Fruit fly (Drosophila melanogaster) whole organism, wandering third instar larva: ENCODE results near the gene B9d1.

Experiments
- CG32264 ChIP-seq: fragments of 200-800 bp; sonication (Bioruptor generic); optimal IDR thresholded peaks from 2 replicates; lab custom pipeline; 2016; ENCODE audit warnings: missing biosample characterization, missing genetic modification characterization
- CrebA ChIP-seq: fragments of 200-800 bp; sonication (Bioruptor generic); optimal IDR thresholded peaks from 2 replicates; lab custom pipeline; 2016; ENCODE audit warnings: missing biosample characterization, mild to moderate bottlenecking, missing genetic modification characterization, borderline replicate concordance
- Dfd ChIP-seq: fragments of >200 bp; optimal IDR thresholded peaks from 2 replicates; lab custom pipeline; 2017; ENCODE audit warnings: missing biosample characterization, missing genetic modification characterization
- Dif ChIP-seq: fragments of 200-275, 200-300 bp; sonication (Bioruptor generic); optimal IDR thresholded peaks from 2 replicates; lab custom pipeline; 2018; ENCODE audit warnings: missing biosample characterization, missing genetic modification characterization; ENCODE audit not compliant: partially characterized antibody
- N ChIP-seq: fragments of >200 bp; optimal IDR thresholded peaks from 2 replicates; lab custom pipeline; 2018; ENCODE audit warnings: missing biosample characterization, missing external identifiers, missing genetic modification characterization
- OdsH ChIP-seq: fragments of 200-800 bp; sonication (Bioruptor generic); optimal IDR thresholded peaks from 2 replicates; lab custom pipeline; 2016; ENCODE audit warnings: missing biosample characterization, mild to moderate bottlenecking, missing genetic modification characterization
- dmrt93B ChIP-seq: fragments of 200-800 bp; sonication (Bioruptor generic); optimal IDR thresholded peaks from 2 replicates; lab custom pipeline; 2018; ENCODE audit warnings: missing biosample characterization, mild to moderate bottlenecking, missing genetic modification characterization
- ey ChIP-seq: fragments of 200-800 bp; sonication (Bioruptor generic); optimal IDR thresholded peaks from 2 replicates; lab custom pipeline; 2016; ENCODE audit warnings: missing biosample characterization, missing genetic modification characterization
- lola ChIP-seq: fragments of >200 bp; optimal IDR thresholded peaks from 2 replicates; lab custom pipeline; 2017; ENCODE audit warnings: missing biosample characterization, missing genetic modification characterization
- psq ChIP-seq: fragments of 200-800 bp; sonication (Bioruptor generic); optimal IDR thresholded peaks from 3 replicates; lab custom pipeline; 2017; ENCODE audit warnings: missing biosample characterization, mild to moderate bottlenecking, missing genetic modification characterization, moderate library complexity
- sv ChIP-seq: fragments of 200-800 bp; sonication (Bioruptor generic); optimal IDR thresholded peaks from 3 replicates; lab custom pipeline; 2016; ENCODE audit warnings: missing biosample characterization, missing genetic modification characterization
- usp ChIP-seq: fragments of >200 bp; optimal IDR thresholded peaks from 2 replicates; lab custom pipeline; 2017; ENCODE audit warnings: missing biosample characterization, missing genetic modification characterization

DNA sequence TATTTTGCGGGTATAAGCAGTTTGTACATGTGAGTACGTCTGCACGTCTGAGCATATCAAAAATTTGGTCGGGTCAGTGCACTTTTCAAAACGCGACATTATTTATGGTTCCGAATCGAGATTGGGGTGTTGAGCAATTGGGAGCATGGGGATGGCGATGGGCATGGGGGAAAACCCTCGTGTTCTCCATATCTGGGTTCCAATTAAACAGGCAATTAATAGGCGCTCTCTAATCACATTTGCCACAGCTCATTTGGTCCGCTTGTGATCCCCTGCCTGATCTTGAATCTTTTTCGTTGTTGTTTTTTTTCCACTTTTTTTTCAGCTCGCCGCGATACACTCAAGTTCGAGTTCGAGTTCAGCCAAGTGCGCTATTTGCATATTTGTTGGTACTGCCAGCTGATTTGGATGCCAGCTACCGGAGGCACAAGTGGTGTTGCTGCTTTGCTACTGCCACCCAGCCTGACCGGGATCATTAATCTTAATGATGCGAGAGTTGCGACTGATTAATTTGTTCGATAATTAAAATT, 23.5 kb upstream of the B9d1 start:
- no peak for TF ChIP-seq lola (GFP tag; lab: Kevin White, UChicago)
- no peak for TF ChIP-seq ey (GFP tag; lab: Kevin White, UChicago)
- TF ChIP-seq Dif (GFP tag; lab: Kevin White, UChicago), result no peak
- TF ChIP-seq psq, result no peak
- no peak for TF ChIP-seq sv (GFP tag; lab: Kevin White, UChicago)
- TF ChIP-seq OdsH (GFP tag; lab: Kevin White, UChicago), result no peak
- no peak for TF ChIP-seq usp (GFP tag; lab: Kevin White, UChicago)
- TF ChIP-seq Dfd (GFP tag; lab: Kevin White, UChicago), result no peak
- no peak for TF ChIP-seq CrebA (GFP tag; lab: Kevin White, UChicago)
- no peak for TF ChIP-seq CG32264 (GFP tag; lab: Kevin White, UChicago)
- no peak for TF ChIP-seq dmrt93B (GFP tag; lab: Kevin White, UChicago)
- TF ChIP-seq N, result no peak
